Worm (Caenorhabditis elegans) whole organism, L2 larva: ENCODE measurements around the gene Y22D7AR.2.

ENCODE experiments used
- ZK546.5 ChIP-seq: sonication (generic microtip); optimal IDR thresholded peaks from 2 replicates; lab custom pipeline; 2017; ENCODE audit warnings: missing biosample characterization, missing genetic modification characterization
- elt-3 ChIP-seq: sonication (generic microtip); optimal IDR thresholded peaks from 2 replicates; lab custom pipeline; 2017; ENCODE audit warnings: missing biosample characterization, missing genetic modification characterization
- lin-13 ChIP-seq: fragments of 150-350 bp; optimal IDR thresholded peaks from 2 replicates; lab custom pipeline; 2014; ENCODE audit warnings: missing biosample characterization, missing genetic modification reagents, missing genetic modification characterization
- nhr-21 ChIP-seq: fragments of 150-350 bp; optimal IDR thresholded peaks from 2 replicates; lab custom pipeline; 2014; ENCODE audit warnings: missing biosample characterization, missing genetic modification characterization
- nhr-25 ChIP-seq: fragments of 150-350 bp; sonication (generic microtip); optimal IDR thresholded peaks from 3 replicates; lab custom pipeline; 2014; ENCODE audit warnings: missing biosample characterization, missing genetic modification characterization
- zag-1 ChIP-seq: fragments of 150-350 bp; optimal IDR thresholded peaks from 2 replicates; lab custom pipeline; 2014; ENCODE audit warnings: missing biosample characterization, missing genetic modification characterization

- TF ChIP-seq nhr-25 (tag; lab: Kevin White, UChicago): no peak
- TF ChIP-seq ZK546.5 (tag; lab: Kevin White, UChicago): no peak
- no peak for TF ChIP-seq lin-13
- TF ChIP-seq zag-1 (tag; lab: Kevin White, UChicago): no peak
- TF ChIP-seq nhr-21: no peak
- TF ChIP-seq elt-3 (tag; lab: Kevin White, UChicago): no peak
Measured at ce11 chrIII:1744486-1744885, 38.7 kb downstream of the Y22D7AR.2 start.
